Worm (Caenorhabditis elegans) whole organism, L4 larva: ENCODE data around the gene str-261.

Source experiments
- F10B5.3 ChIP-seq: sonication (generic microtip); optimal IDR thresholded peaks from 2 replicates; lab custom pipeline; 2016; ENCODE audit warnings: mild to moderate bottlenecking, missing genetic modification characterization, missing compliant biosample characterization
- F26F4.8 ChIP-seq: fragments of 200-800 bp; sonication (Bioruptor generic); conservative IDR thresholded peaks from 2 replicates; pipeline ENCODE4 v1.3.6; 2022; ENCODE audit warnings: missing genetic modification characterization, missing compliant biosample characterization
- F37D6.2 ChIP-seq: sonication (generic microtip); optimal IDR thresholded peaks from 2 replicates; lab custom pipeline; 2016; ENCODE audit warnings: mild to moderate bottlenecking, missing genetic modification characterization, missing compliant biosample characterization
- F44E2.7 ChIP-seq: fragments of 200-800 bp; sonication (Bioruptor generic); IDR thresholded peaks from 2 replicates; pipeline ENCODE4 v2.1.2; 2022; ENCODE audit warnings: missing genetic modification characterization, missing compliant biosample characterization
- F49E8.2 ChIP-seq: sonication (generic microtip); optimal IDR thresholded peaks from 2 replicates; lab custom pipeline; 2016; ENCODE audit warnings: missing compliant biosample characterization, mild to moderate bottlenecking, missing genetic modification characterization, borderline replicate concordance
- R02D3.7 ChIP-seq: fragments of 150-350 bp; sonication (generic microtip); optimal IDR thresholded peaks from 3 replicates; lab custom pipeline; 2014; ENCODE audit warnings: missing biosample characterization, missing genetic modification characterization
- T20F7.1 ChIP-seq: fragments of 200-800 bp; sonication (Bioruptor generic); optimal IDR thresholded peaks from 2 replicates; lab custom pipeline; 2018; ENCODE audit warnings: mild to moderate bottlenecking, missing genetic modification characterization, missing compliant biosample characterization
- Y5F2A.4 ChIP-seq: fragments of 200-800 bp; sonication (Bioruptor generic); optimal IDR thresholded peaks from 2 replicates; lab custom pipeline; 2018; ENCODE audit warnings: mild to moderate bottlenecking, missing genetic modification characterization, missing compliant biosample characterization
- ZK546.5 ChIP-seq, 2 experiments: sonication (generic microtip); optimal IDR thresholded peaks; 2 replicates each; lab custom pipeline; 2017; ENCODE audit warnings: missing biosample characterization in 2 of 2, missing genetic modification characterization in 2 of 2
- arid-1 ChIP-seq: fragments of 200-800 bp; sonication (Bioruptor generic); conservative IDR thresholded peaks from 2 replicates; pipeline ENCODE4 v1.3.6; 2022; ENCODE audit warnings: missing genetic modification reagents, missing genetic modification characterization, missing compliant biosample characterization
- ceh-20 ChIP-seq: fragments of 200-800 bp; sonication (Bioruptor generic); IDR thresholded peaks from 2 replicates; pipeline ENCODE4 v1.3.6; 2022; ENCODE audit warnings: missing genetic modification reagents, missing genetic modification characterization, missing compliant biosample characterization
- ceh-28 ChIP-seq: fragments of 150-350 bp; optimal IDR thresholded peaks from 2 replicates; lab custom pipeline; 2014; ENCODE audit warnings: missing biosample characterization, missing genetic modification reagents, missing genetic modification characterization
- ceh-32 ChIP-seq: sonication (generic microtip); optimal IDR thresholded peaks from 2 replicates; lab custom pipeline; 2016; ENCODE audit warnings: mild to moderate bottlenecking, missing genetic modification characterization, missing compliant biosample characterization; ENCODE audit not compliant: poor library complexity
- ceh-44 ChIP-seq: fragments of 200-800 bp; sonication (Bioruptor generic); IDR thresholded peaks from 2 replicates; pipeline ENCODE4 v1.3.6; 2022; ENCODE audit warnings: missing genetic modification reagents, missing genetic modification characterization, missing compliant biosample characterization
- ces-1 ChIP-seq: fragments of 150-350 bp; sonication (generic microtip); optimal IDR thresholded peaks from 4 replicates; lab custom pipeline; 2014; ENCODE audit warnings: missing biosample characterization, missing genetic modification reagents, missing genetic modification characterization
- daf-16 ChIP-seq, 3 experiments: sonication (generic microtip); optimal IDR thresholded peaks; 2 replicates each; lab custom pipeline; 2016 to 2017; ENCODE audit warnings: missing genetic modification characterization in 3 of 3, missing genetic modification reagents in 3 of 3, mild to moderate bottlenecking in 2 of 3, missing compliant biosample characterization in 2 of 3, missing biosample characterization in 1 of 3, moderate library complexity in 1 of 3
- daf-19 ChIP-seq: fragments of 200-800 bp; sonication (Bioruptor generic); conservative IDR thresholded peaks from 2 replicates; pipeline ENCODE4 v1.3.6; 2022; ENCODE audit warnings: missing genetic modification characterization, missing compliant biosample characterization
- daf-8 ChIP-seq: fragments of 200-800 bp; sonication (Bioruptor generic); IDR thresholded peaks from 2 replicates; pipeline ENCODE4 v1.3.6; 2022; ENCODE audit warnings: missing genetic modification characterization, missing compliant biosample characterization
- dmd-8 ChIP-seq: fragments of 200-800 bp; sonication (Bioruptor generic); IDR thresholded peaks from 2 replicates; pipeline ENCODE4 v1.3.6; 2022; ENCODE audit warnings: missing genetic modification characterization, missing compliant biosample characterization
- dmd-9 ChIP-seq: fragments of 200-800 bp; sonication (Bioruptor generic); IDR thresholded peaks from 2 replicates; pipeline ENCODE4 v1.3.6; 2022; ENCODE audit warnings: missing genetic modification reagents, missing genetic modification characterization, missing compliant biosample characterization
- dve-1 ChIP-seq: sonication (generic microtip); optimal IDR thresholded peaks from 2 replicates; lab custom pipeline; 2017; ENCODE audit warnings: antibody characterized with exemption, mild to moderate bottlenecking, missing genetic modification characterization, missing compliant biosample characterization; ENCODE audit not compliant: insufficient read depth
- egl-27 ChIP-seq: sonication (generic microtip); optimal IDR thresholded peaks from 3 replicates; lab custom pipeline; 2017; ENCODE audit warnings: missing biosample characterization, missing genetic modification reagents, missing genetic modification characterization
- egl-43 ChIP-seq: fragments of 200-800 bp; sonication (Bioruptor generic); IDR thresholded peaks from 2 replicates; pipeline ENCODE4 v1.3.6; 2022; ENCODE audit warnings: missing genetic modification reagents, missing genetic modification characterization, missing compliant biosample characterization
- hlh-11 ChIP-seq: fragments of 200-800 bp; sonication (Bioruptor generic); optimal IDR thresholded peaks from 2 replicates; lab custom pipeline; 2018; ENCODE audit warnings: mild to moderate bottlenecking, missing genetic modification characterization, missing compliant biosample characterization
- jun-1 ChIP-seq: fragments of 150-350 bp; optimal IDR thresholded peaks from 2 replicates; lab custom pipeline; 2014; ENCODE audit warnings: missing biosample characterization, missing genetic modification reagents, missing genetic modification characterization
- lin-1 ChIP-seq: fragments of 200-800 bp; sonication (Bioruptor generic); IDR thresholded peaks from 2 replicates; pipeline ENCODE4 v1.3.6; 2022; ENCODE audit warnings: missing genetic modification reagents, missing genetic modification characterization, missing compliant biosample characterization
- lin-38 ChIP-seq: fragments of 200-800 bp; sonication (Bioruptor generic); IDR thresholded peaks from 2 replicates; pipeline ENCODE4 v1.3.6; 2022; ENCODE audit warnings: missing genetic modification reagents, missing genetic modification characterization, missing compliant biosample characterization
- lin-39 ChIP-seq: fragments of 150-350 bp; optimal IDR thresholded peaks from 2 replicates; lab custom pipeline; 2014; ENCODE audit warnings: missing biosample characterization, missing genetic modification reagents, missing genetic modification characterization
- lir-3 ChIP-seq: sonication (generic microtip); optimal IDR thresholded peaks from 2 replicates; lab custom pipeline; 2016; ENCODE audit warnings: mild to moderate bottlenecking, missing genetic modification characterization, missing compliant biosample characterization
- lsy-2 ChIP-seq, 2 experiments: fragments of 150-350 bp in 1 of 2; sonication (generic microtip) in 1 of 2; optimal IDR thresholded peaks; 2 replicates each; lab custom pipeline; 2014 to 2017; ENCODE audit warnings: missing biosample characterization in 2 of 2, missing genetic modification characterization in 2 of 2
- mdl-1 ChIP-seq, 2 experiments: fragments of 150-350 bp in 1 of 2; sonication (generic microtip) in 1 of 2; optimal IDR thresholded peaks; 2 replicates each; lab custom pipeline; 2014 to 2017; ENCODE audit warnings: missing biosample characterization in 2 of 2, missing genetic modification characterization in 2 of 2
- mep-1 ChIP-seq: fragments of 150-350 bp; sonication (generic microtip); optimal IDR thresholded peaks from 3 replicates; lab custom pipeline; 2014; ENCODE audit warnings: missing biosample characterization, missing genetic modification characterization
- mxl-2 ChIP-seq: fragments of 200-800 bp; sonication (Bioruptor generic); conservative IDR thresholded peaks from 2 replicates; pipeline ENCODE4 v1.3.6; 2022; ENCODE audit warnings: missing genetic modification reagents, missing genetic modification characterization, missing compliant biosample characterization
- nhr-111 ChIP-seq: fragments of 200-800 bp; sonication (Bioruptor generic); optimal IDR thresholded peaks from 2 replicates; lab custom pipeline; 2018; ENCODE audit warnings: mild to moderate bottlenecking, missing genetic modification characterization, missing compliant biosample characterization
- nhr-237 ChIP-seq: sonication (generic microtip); optimal IDR thresholded peaks from 2 replicates; lab custom pipeline; 2017; ENCODE audit warnings: missing biosample characterization, missing genetic modification characterization
- nhr-25 ChIP-seq: sonication (generic microtip); optimal IDR thresholded peaks from 2 replicates; lab custom pipeline; 2017; ENCODE audit warnings: missing genetic modification characterization, mild to moderate bottlenecking, missing compliant biosample characterization, antibody characterized with exemption, moderate library complexity, borderline replicate concordance; ENCODE audit not compliant: insufficient read depth
- nhr-41 ChIP-seq: fragments of 200-800 bp; sonication (Bioruptor generic); IDR thresholded peaks from 2 replicates; pipeline ENCODE4 v1.3.6; 2022; ENCODE audit warnings: missing genetic modification reagents, missing genetic modification characterization, missing compliant biosample characterization
- nhr-42 ChIP-seq: fragments of 200-800 bp; sonication (Bioruptor generic); IDR thresholded peaks from 2 replicates; pipeline ENCODE4 v1.3.6; 2022; ENCODE audit warnings: missing genetic modification characterization, missing compliant biosample characterization
- nhr-76 ChIP-seq: fragments of 150-350 bp; optimal IDR thresholded peaks from 2 replicates; lab custom pipeline; 2014; ENCODE audit warnings: missing biosample characterization, missing genetic modification characterization
- pqm-1 ChIP-seq: sonication (generic microtip); optimal IDR thresholded peaks from 2 replicates; lab custom pipeline; 2017; ENCODE audit warnings: missing biosample characterization, missing genetic modification characterization
- sdz-12 ChIP-seq: fragments of 200-800 bp; sonication (Bioruptor generic); optimal IDR thresholded peaks from 2 replicates; lab custom pipeline; 2018; ENCODE audit warnings: mild to moderate bottlenecking, missing genetic modification characterization, missing compliant biosample characterization
- skn-1 ChIP-seq: fragments of 150-350 bp; optimal IDR thresholded peaks from 2 replicates; lab custom pipeline; 2014; ENCODE audit warnings: missing biosample characterization, missing genetic modification characterization
- tra-1 ChIP-seq: fragments of 200-800 bp; sonication (Bioruptor generic); IDR thresholded peaks from 2 replicates; pipeline ENCODE4 v1.3.6; 2022; ENCODE audit warnings: missing genetic modification reagents, missing genetic modification characterization, missing compliant biosample characterization
- unc-130 ChIP-seq: sonication (generic microtip); optimal IDR thresholded peaks from 2 replicates; lab custom pipeline; 2016; ENCODE audit warnings: missing genetic modification reagents, missing genetic modification characterization, missing compliant biosample characterization
- unc-39 ChIP-seq: sonication (generic microtip); optimal IDR thresholded peaks from 2 replicates; lab custom pipeline; 2017; ENCODE audit warnings: missing biosample characterization, missing genetic modification characterization
- zfp-2 ChIP-seq: sonication (generic microtip); optimal IDR thresholded peaks from 2 replicates; lab custom pipeline; 2016; ENCODE audit warnings: mild to moderate bottlenecking, missing genetic modification characterization, missing compliant biosample characterization
- zfp-3 ChIP-seq: fragments of 200-800 bp; sonication (Bioruptor generic); conservative IDR thresholded peaks from 2 replicates; pipeline ENCODE4 v1.3.6; 2022; ENCODE audit warnings: missing genetic modification reagents, missing genetic modification characterization, missing compliant biosample characterization
- zip-11 ChIP-seq: fragments of 200-800 bp; sonication (Bioruptor generic); IDR thresholded peaks from 2 replicates; pipeline ENCODE4 v1.3.6; 2022; ENCODE audit warnings: missing genetic modification characterization, missing compliant biosample characterization
- ztf-7 ChIP-seq: fragments of 150-350 bp; optimal IDR thresholded peaks from 2 replicates; lab custom pipeline; 2014; ENCODE audit warnings: missing biosample characterization, missing genetic modification characterization

str-261 gene

ce11 chrIII:11119176-11119853 lies 45.0 kb downstream of the str-261 start, which contains the start of the genes sup-35 and Y48A6C.4:
Gene sup-35, minus strand, starts transcription at chrIII:11119226.
Gene Y48A6C.4, plus strand, starts transcription at chrIII:11119803.
- no peak for TF ChIP-seq mxl-2
- TF ChIP-seq egl-27 (tag; lab: Kevin White, UChicago), result no peak
- TF ChIP-seq sdz-12 (GFP tag; lab: Kevin White, UChicago), result no peak
- no peak for TF ChIP-seq mdl-1 (tag; optimal IDR thresholded peaks at IDR 0.05; lab: Kevin White, UChicago)
- peak; percentile 95 for TF ChIP-seq lin-38 (GFP tag; lab: Robert Waterston, UW)
- TF ChIP-seq F26F4.8 (GFP tag; lab: Robert Waterston, UW), result no peak
- TF ChIP-seq pqm-1 (tag; lab: Kevin White, UChicago), result no peak
- no peak for TF ChIP-seq F10B5.3 (tag; lab: Kevin White, UChicago)
- no peak for TF ChIP-seq tra-1 (GFP tag; lab: Robert Waterston, UW)
- peak; percentile 39 for TF ChIP-seq F37D6.2 (tag; lab: Kevin White, UChicago)
- TF ChIP-seq dmd-9, result 0 out of 2 replicates have a peak, but pooled peaks have one; percentile 5
- TF ChIP-seq ceh-44 (GFP tag; lab: Robert Waterston, UW), result peak; percentile 63; the same call in 1 of the 2 replicates
- TF ChIP-seq hlh-11 (tag; lab: Kevin White, UChicago), result peak; percentile 47
- no peak for TF ChIP-seq dmd-8 (GFP tag; lab: Robert Waterston, UW)
- no peak for TF ChIP-seq lin-1 (GFP tag; lab: Robert Waterston, UW)
- TF ChIP-seq ceh-28 (tag; lab: Kevin White, UChicago), result no peak
- peak; percentile 66 for TF ChIP-seq dve-1 (tag; lab: Kevin White, UChicago)
- TF ChIP-seq nhr-111 (GFP tag; lab: Kevin White, UChicago), result no peak
- no peak for TF ChIP-seq ceh-32
- TF ChIP-seq ztf-7, result peak; percentile 67
- no peak for TF ChIP-seq zfp-3 (GFP tag; lab: Robert Waterston, UW)
- no peak for TF ChIP-seq zip-11 (GFP tag; lab: Robert Waterston, UW)
- TF ChIP-seq ceh-20 (GFP tag; lab: Robert Waterston, UW), result no peak
- TF ChIP-seq daf-19 (GFP tag; lab: Robert Waterston, UW), result no peak
- TF ChIP-seq zfp-2 (tag; lab: Kevin White, UChicago), result no peak
- 0 out of 2 replicates have a peak, but pooled peaks have one; percentile 43 for TF ChIP-seq arid-1 (GFP tag; lab: Robert Waterston, UW)
- TF ChIP-seq unc-39 (tag; lab: Kevin White, UChicago), result no peak
- peak; percentile 78 for TF ChIP-seq mep-1 (tag; lab: Kevin White, UChicago)
- TF ChIP-seq egl-43, result no peak
- TF ChIP-seq daf-16 (GFP tag; optimal IDR thresholded peaks at IDR 0.05; lab: Kevin White, UChicago), result peak in 1 of 2 experiments; percentile 14
- TF ChIP-seq daf-16 (tag; optimal IDR thresholded peaks at IDR 0.05; lab: Kevin White, UChicago), result peak; percentile 21
- TF ChIP-seq Y5F2A.4 (GFP tag; lab: Kevin White, UChicago), result no peak
- TF ChIP-seq lsy-2 (tag; optimal IDR thresholded peaks at IDR 0.05; lab: Kevin White, UChicago), result peak in 1 of 2 experiments; percentile 87
- TF ChIP-seq skn-1 (tag; lab: Kevin White, UChicago), result no peak
- TF ChIP-seq F44E2.7 (GFP tag; lab: Robert Waterston, UW), result no peak
- TF ChIP-seq jun-1 (tag; lab: Kevin White, UChicago), result no peak
- TF ChIP-seq nhr-42 (GFP tag; lab: Robert Waterston, UW), result no peak
- no peak for TF ChIP-seq ZK546.5 (tag; optimal IDR thresholded peaks at IDR 0.05; lab: Kevin White, UChicago)
- peak; percentile 79 for TF ChIP-seq T20F7.1 (GFP tag; lab: Kevin White, UChicago)
- peak; percentile 8 for TF ChIP-seq lir-3 (tag; lab: Kevin White, UChicago)
- no peak for TF ChIP-seq nhr-41 (GFP tag; lab: Robert Waterston, UW)
- no peak for TF ChIP-seq ces-1
- no peak for TF ChIP-seq nhr-237
- TF ChIP-seq nhr-76, result no peak
- no peak for TF ChIP-seq lin-39 (tag; lab: Kevin White, UChicago)
- no peak for TF ChIP-seq daf-8
- TF ChIP-seq R02D3.7 (tag; lab: Kevin White, UChicago), result no peak
- TF ChIP-seq nhr-25 (tag; lab: Kevin White, UChicago), result peak; percentile 7
- TF ChIP-seq unc-130 (GFP tag; lab: Kevin White, UChicago), result peak; percentile 87
- no peak for TF ChIP-seq F49E8.2 (tag; lab: Kevin White, UChicago)
